Worm (Caenorhabditis elegans) whole organism, L4/young adult: ENCODE measurements around the gene F01D5.3.

ENCODE experiments used
- W03F9.2 ChIP-seq: fragments of 150-350 bp; optimal IDR thresholded peaks from 2 replicates; lab custom pipeline; 2014; ENCODE audit warnings: missing biosample characterization, missing genetic modification characterization
- dao-5 ChIP-seq: sonication (generic microtip); optimal IDR thresholded peaks from 2 replicates; lab custom pipeline; 2016; ENCODE audit warnings: missing genotype, missing genetic modification characterization, moderate library complexity, missing compliant biosample characterization
- him-1 ChIP-seq: sonication (generic microtip); optimal IDR thresholded peaks from 2 replicates; lab custom pipeline; 2016; ENCODE audit warnings: missing genotype, missing genetic modification reagents, missing genetic modification characterization, missing compliant biosample characterization

ce11 chrII:13968979-13969378 is 31.0 kb downstream of the F01D5.3 start, which contains the start of gene sre-43:
- no peak for TF ChIP-seq W03F9.2 (tag; lab: Kevin White, UChicago)
- TF ChIP-seq him-1 (tag; lab: Kevin White, UChicago): no peak
- no peak for TF ChIP-seq dao-5 (tag; lab: Kevin White, UChicago)
